Worm (Caenorhabditis elegans): ENCODE results near the gene C49C8.6.

The C49C8.6 gene

DNA sequence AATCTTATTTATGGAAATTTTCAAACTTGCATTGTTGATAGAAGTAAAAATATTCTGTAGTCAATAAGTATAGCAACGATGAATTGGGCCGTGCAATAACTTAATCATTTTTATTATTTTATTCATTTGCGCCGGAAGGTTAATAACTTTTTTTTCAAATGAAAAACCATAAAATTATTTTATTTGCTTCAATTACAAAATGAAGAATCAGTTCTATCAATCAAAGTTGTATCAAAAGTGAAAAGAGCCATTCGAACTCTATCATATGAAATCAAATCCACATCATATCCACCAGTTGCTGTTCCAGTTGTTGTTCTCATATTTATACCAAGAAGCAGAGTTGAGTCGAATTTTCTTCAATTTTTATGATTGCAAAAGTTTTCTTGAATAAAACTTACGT is 9.5 kb downstream of the C49C8.6 start, which contains the start of gene cyp-33E1:
cyp-33E1 (minus strand) TSS at position 101 of the 400 bp plus-strand sequence.
- TF ChIP-seq unc-62 (GFP tag; optimal IDR thresholded peaks at IDR 0.05) = no peak

DNA sequence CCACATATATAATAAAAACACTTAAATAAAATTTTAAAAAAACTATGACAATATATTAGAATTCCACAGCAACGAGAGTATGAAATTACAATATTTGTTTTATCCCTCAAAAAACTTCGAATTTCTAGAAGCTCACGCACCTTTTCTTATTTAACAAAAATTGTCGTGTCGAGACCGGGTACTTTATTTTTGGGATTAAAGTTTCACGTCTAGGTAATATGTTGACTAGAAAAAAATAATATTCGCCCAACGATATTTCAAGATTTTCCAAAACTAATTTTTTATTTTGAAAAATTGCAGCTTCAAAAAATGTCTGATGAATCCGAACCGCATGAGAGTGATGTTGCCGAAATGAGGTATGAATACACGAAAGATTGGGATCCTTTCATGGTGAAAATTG is 13.6 kb downstream of the C49C8.6 start, which contains the start of gene C49C8.3:
C49C8.3 (plus strand) TSS at position 301 of the 400 bp plus-strand sequence.
- no peak for TF ChIP-seq unc-62 (GFP tag; optimal IDR thresholded peaks at IDR 0.05)

DNA sequence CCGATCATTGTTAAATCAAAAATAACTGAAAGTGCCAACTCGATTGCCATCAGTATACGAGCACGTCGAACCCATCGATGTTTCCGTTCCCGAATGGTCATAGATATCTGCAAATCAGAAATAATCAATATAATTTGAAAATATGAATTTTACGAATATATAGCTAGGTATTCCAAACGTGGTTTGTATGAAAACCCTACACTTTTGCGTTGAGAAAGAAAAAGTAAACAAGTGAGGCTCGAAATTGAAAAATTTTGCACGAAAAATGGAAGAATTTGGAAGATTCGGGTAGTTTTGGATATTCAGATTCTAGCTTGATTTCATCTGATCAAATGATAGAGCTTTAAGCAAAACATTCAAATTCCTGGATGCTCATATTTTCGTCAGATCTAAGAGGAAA is 19.3 kb downstream of the C49C8.6 start, which contains the start of gene F42A9.9:
F42A9.9 (minus strand) TSS at position 101 of the 400 bp plus-strand sequence.
- TF ChIP-seq unc-62 (GFP tag; optimal IDR thresholded peaks at IDR 0.05) = no peak

DNA sequence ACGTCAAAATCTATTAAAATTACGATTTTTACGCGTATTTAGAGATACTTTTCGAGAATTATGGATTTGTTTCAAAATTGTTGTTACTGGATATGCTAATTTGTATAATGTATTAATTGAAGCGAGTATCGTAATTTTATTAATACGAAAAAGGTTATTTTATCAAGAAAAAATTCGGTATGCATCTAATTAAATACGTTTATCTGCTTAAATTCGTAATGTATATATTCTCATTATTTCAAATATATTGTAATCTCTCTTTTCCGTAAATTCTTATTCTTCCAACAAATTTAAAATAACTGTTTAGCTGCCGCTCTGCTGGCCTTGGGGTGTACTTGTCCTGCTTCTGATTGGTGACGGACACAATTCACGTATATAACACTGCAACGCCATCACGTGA is 27.0 kb downstream of the C49C8.6 start, which contains the start of gene dgk-4:
dgk-4 (plus strand) TSS at position 301 of the 400 bp plus-strand sequence.
- TF ChIP-seq unc-62 (GFP tag; optimal IDR thresholded peaks at IDR 0.05) = no peak

DNA sequence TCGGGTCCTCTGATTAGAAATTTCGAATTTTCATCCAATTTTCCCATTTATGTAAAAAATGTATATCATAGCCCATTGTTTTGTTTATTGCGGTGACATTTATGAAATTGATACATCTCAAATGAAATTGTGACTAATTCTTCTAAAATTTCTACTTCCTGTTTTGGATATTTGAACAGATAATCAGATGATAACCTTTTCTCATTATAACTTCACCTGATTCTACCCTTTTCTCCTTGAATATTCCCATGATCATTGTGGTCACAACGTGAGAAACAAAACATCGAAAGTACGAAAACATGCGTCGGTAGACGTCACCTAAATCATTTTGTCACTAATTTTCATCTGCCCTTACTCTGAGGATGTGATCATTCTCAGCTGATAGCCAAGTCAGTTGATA is 27.8 kb downstream of the C49C8.6 start:
- no peak for TF ChIP-seq unc-62 (GFP tag; optimal IDR thresholded peaks at IDR 0.05)

DNA sequence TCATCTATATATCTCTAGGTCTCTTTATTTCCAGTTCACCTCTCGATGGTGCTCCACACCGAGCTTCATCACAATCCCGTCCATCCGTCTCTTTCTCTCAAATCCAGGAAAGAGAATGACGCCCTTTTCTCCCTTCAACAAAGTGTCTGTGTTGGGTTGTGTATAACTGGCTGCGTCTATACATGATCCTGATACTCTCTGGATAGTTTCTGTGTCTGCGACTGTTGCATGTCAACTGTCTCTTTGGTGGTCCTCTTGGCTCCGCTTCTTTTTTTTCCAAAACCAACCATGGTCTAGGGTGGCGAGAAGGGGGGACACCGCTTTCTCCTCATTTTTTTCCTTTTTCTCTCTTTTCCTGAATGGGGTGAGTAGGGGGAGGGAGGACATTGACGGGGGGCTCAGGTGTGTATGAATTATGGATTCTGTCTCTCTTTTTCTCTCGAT is 28.4 kb downstream of the C49C8.6 start:
- TF ChIP-seq unc-62 (GFP tag; optimal IDR thresholded peaks at IDR 0.05) = no peak

DNA sequence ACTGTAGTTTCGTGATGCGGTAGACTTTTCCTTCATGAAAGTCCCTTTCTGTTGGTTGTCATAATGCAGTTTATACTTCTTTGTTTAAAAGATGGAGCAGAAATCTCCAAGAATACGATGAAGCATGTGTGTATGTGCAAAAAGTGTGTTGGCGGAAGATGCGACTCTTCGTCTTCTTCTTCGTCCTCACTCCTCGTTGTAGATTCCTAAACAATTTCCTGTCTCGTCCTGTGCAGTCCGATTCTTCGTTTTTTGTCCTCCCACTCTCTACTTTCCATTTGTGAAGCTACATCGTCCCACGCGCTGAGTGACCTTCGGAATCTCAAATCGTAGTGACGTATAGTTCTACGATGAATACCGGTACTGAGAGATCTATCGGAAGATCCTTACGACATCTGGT is 29.8 kb downstream of the C49C8.6 start:
- no peak for TF ChIP-seq unc-62 (GFP tag; optimal IDR thresholded peaks at IDR 0.05)

DNA sequence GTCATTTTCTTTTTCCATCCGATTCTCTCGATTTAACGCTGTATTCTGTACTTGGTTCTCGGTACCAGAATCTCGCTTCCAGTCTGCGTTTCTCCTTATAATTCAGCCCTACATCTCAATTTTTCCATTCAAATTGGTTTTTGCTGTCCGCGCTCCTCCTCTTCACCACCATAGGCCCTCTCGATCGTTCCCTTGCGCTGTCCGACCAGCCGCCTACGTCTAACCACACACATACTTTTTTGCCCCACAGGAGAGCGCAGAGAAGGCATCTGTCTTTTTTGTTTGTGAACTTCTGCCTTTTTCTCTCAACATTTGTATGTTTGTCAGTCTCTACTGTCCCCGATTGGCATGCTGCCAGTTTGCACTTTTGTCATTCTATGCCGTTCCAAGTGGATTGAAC is 30.7 kb downstream of the C49C8.6 start, which contains the start of gene F42A9.11:
F42A9.11 (plus strand) TSS at position 310 of the 400 bp plus-strand sequence.
- no peak for TF ChIP-seq unc-62 (GFP tag; optimal IDR thresholded peaks at IDR 0.05)

DNA sequence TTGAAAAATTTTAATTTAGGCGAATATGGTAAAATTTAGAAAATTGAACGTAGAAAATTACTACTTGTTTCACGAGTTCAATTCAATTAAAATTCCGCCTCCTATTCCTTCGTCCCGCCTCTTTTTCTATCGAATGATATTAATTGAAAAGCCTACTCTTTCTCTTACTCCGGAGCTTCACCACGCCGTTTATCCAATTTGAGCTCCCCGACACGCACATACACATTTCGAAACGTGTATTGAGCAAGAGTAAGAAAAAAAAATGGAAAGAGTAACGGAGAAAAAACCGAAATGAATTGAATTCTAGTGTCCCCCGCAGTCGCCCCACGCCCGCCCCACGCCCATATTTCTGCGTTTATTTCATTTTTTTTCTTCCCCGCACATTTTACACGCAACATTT is 31.7 kb downstream of the C49C8.6 start:
- TF ChIP-seq unc-62 (GFP tag; optimal IDR thresholded peaks at IDR 0.05) = no peak

DNA sequence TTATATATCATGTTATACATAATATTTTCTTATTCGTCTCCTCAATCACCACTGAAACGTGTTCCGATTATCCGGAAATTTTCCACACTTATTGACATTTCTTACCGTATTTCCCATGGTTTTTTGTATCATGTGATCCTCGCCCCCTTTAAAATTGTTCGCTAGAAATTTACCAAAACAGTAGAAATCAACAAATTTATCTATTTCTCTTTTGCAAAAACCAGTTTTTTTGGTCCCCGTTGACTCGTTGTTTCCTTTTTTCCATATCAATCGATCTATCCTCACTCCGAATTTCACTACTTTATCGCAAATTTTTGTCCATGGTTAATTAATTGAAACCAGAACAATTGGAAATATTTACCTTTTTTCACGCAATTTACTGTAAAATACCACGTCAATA is 32.3 kb downstream of the C49C8.6 start:
- TF ChIP-seq unc-62 (GFP tag; optimal IDR thresholded peaks at IDR 0.05) = no peak

DNA sequence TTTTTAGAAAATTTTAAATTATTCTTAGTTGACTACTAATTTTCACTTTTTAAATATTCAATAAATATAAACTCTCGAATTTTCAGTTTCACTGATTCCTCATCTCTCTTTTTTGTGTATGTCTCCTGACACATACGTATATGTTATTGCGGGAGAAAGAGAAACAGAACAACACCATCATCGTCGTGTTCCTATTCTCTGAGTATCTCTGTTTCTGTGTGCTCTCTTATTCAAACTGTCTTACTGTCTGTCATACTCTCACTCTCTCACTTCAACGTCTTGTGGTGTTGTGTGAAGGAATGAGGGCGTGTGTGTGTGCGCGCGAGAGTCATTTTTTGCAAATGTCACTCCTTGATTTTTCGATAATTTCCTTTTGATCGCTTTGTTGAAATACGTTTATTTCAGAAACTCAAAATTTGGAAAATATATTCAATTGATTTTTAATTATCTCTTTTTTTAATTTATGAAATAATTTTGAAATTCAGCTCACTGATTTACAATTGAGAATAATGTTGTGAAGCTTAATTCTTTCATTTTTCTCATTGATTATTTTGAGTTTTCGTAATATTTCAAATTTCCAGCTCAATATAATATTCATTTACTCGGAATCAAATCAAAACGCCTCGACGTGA is 37.8 kb downstream of the C49C8.6 start, which contains the start of gene lin-49:
lin-49 (plus strand) TSS at position 582 of the 632 bp plus-strand sequence.
- no peak for TF ChIP-seq unc-62 (GFP tag; optimal IDR thresholded peaks at IDR 0.05)

DNA sequence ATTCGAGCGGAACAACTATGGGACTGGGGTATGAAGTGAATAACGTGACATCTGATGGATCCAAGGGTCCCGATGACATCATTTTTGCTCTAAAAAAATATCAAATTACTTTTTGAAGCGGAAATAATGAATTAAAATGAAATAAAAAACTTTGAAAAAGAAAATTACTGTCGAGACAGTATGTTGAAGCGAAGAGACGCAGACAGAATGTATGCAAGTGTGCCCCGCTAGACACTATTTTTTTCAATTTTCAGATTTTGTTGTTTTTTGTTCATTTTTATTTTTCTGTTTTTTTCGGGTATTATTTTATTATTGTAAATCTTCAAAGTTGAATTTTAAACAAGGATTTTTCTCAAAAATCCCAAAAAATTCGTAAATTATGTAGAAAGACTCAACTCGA is 39.3 kb downstream of the C49C8.6 start, which contains the start of gene F42A9.8:
F42A9.8 (minus strand) TSS at position 88 of the 400 bp plus-strand sequence.
- TF ChIP-seq unc-62 (GFP tag; optimal IDR thresholded peaks at IDR 0.05) = no peak

DNA sequence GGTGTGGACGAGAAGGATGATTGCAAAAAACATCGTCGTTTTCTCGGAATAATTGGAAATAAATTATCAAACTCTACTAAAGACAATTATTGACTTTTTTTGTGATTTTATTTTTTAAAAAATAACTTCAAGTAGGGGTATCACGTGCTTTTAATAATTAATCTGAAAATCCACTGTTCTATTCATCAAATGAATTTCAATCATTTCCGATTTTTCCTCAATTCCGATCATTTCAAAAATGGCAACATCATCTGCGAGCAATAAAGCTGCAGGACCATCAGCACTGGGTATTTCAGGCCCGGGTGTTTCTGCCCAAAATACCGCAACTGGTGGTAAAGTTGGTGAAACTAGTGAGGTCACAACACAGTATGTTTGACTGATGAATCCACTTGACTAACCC is 41.0 kb downstream of the C49C8.6 start, which contains the start of the genes F42A9.7 and F42A9.3:
F42A9.7 (minus strand) TSS at position 101 of the 400 bp plus-strand sequence.
F42A9.3 (plus strand) TSS at position 214 of the 400 bp plus-strand sequence.
- TF ChIP-seq unc-62 (GFP tag; optimal IDR thresholded peaks at IDR 0.05) = no peak

DNA sequence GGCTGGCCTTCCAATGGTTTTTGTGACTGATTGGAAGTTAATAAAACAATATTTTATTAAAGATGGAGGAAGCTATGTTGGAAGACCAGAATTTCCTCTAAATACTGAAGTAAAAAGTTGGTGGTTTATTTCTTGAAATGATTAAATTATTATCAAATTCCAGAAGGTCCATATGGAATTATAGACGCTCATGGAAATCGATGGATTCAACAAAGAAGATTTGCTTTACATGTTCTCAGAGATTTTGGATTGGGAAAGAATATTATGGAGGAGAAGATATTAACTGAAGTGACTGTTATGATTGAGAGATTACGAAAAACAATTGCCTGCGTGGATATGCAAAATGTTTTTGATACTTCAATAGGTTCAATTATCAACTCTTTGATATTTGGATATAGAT is 42.7 kb downstream of the C49C8.6 start:
- no peak for TF ChIP-seq unc-62 (GFP tag; optimal IDR thresholded peaks at IDR 0.05)

DNA sequence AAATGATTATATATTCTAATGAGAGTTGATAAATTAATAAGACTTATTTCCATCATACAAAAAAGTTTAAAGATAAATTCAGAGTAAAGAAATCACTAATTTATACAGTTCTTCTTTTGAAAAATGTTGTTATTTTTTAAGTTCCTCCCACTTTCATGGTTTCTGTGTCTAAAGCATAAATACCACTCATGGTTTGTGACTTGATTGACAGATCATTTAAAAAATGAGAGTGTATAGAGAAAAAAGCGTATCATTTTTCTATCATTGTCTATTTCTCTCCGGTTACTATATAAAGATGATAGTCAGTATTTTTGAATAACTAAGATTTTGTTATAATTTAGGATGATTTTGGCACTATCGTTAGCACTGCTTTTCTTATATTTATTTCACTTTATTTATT is 43.3 kb downstream of the C49C8.6 start, which contains the start of gene cyp-33E3:
cyp-33E3 (plus strand) TSS at position 316 of the 400 bp plus-strand sequence.
- TF ChIP-seq unc-62 (GFP tag; optimal IDR thresholded peaks at IDR 0.05) = no peak

DNA sequence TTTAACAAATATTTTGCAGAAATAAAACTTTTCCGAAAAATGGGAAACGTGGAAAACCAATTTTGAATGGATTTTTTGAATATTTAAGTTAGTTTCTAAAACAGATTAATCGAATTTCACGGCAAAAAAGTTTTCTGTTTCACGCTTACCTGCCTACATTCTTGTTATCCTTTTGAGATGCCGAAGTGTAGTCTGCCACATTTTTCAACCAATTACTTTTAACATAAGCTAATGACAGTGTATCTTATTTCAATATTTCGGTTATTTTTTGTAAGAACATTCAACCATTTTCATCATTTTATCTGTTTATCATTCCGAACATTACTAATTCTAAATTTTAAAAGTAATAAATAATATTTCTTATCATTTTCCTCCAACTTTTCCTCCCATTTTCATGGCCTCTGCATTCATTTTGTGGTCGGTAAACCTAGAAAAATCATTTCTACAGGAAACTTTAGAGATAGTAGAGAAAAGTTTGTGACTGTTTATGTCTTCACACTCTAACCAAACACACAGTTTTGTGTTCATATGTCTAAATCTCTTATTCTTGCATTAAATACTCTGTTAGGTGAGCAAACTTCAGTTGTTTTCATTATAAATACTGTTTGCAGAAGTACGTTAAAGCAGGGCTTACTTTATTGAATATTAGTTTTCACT is 46.0 kb downstream of the C49C8.6 start, which contains the start of the genes F42A9.17 and cyp-33E2:
F42A9.17 (minus strand) TSS at position 51 of the 657 bp plus-strand sequence.
cyp-33E2 (plus strand) TSS at position 449 of the 657 bp plus-strand sequence.
- TF ChIP-seq unc-62 (GFP tag; optimal IDR thresholded peaks at IDR 0.05) = no peak

Measured in whole organism, dauer.